Worm (Caenorhabditis elegans) whole organism, L2 larva: ENCODE measurements around the gene cox-10.
A peak's percentile ranks its signal among the peaks of the same experiment; 100 is the strongest.

Experiments
- C34F6.9 ChIP-seq: fragments of 150-350 bp; optimal IDR thresholded peaks from 2 replicates; lab custom pipeline; 2014; ENCODE audit warnings: missing biosample characterization, missing genetic modification characterization
- F13H6.1 ChIP-seq: sonication (generic microtip); optimal IDR thresholded peaks from 2 replicates; lab custom pipeline; 2016; ENCODE audit warnings: missing genetic modification characterization, missing compliant biosample characterization
- R02D3.7 ChIP-seq: fragments of 150-350 bp; optimal IDR thresholded peaks from 2 replicates; lab custom pipeline; 2014; ENCODE audit warnings: missing biosample characterization, missing genetic modification characterization
- aly-2 ChIP-seq: fragments of 150-350 bp; optimal IDR thresholded peaks from 2 replicates; lab custom pipeline; 2014; ENCODE audit warnings: missing biosample characterization, missing genetic modification characterization
- ama-1 ChIP-seq: fragments of 150-350 bp; optimal IDR thresholded peaks from 2 replicates; lab custom pipeline; 2018; ENCODE audit warnings: inconsistent platforms
- blmp-1 ChIP-seq: sonication (generic microtip); optimal IDR thresholded peaks from 2 replicates; lab custom pipeline; 2017; ENCODE audit warnings: missing genetic modification characterization, mild to moderate bottlenecking, missing compliant biosample characterization, antibody characterized with exemption, moderate library complexity; ENCODE audit not compliant: insufficient read depth
- ceh-16 ChIP-seq: fragments of 150-350 bp; optimal IDR thresholded peaks from 2 replicates; lab custom pipeline; 2014; ENCODE audit warnings: missing biosample characterization, missing genetic modification characterization
- crh-2 ChIP-seq: sonication (generic microtip); optimal IDR thresholded peaks from 2 replicates; lab custom pipeline; 2017; ENCODE audit warnings: missing biosample characterization, missing genetic modification characterization
- dmd-4 ChIP-seq: sonication (generic microtip); optimal IDR thresholded peaks from 2 replicates; lab custom pipeline; 2017; ENCODE audit warnings: missing biosample characterization, missing genetic modification characterization
- elt-3 ChIP-seq: sonication (generic microtip); optimal IDR thresholded peaks from 2 replicates; lab custom pipeline; 2017; ENCODE audit warnings: missing biosample characterization, missing genetic modification characterization
- gmeb-1 ChIP-seq: fragments of 150-350 bp; optimal IDR thresholded peaks from 2 replicates; lab custom pipeline; 2014; ENCODE audit warnings: missing biosample characterization, missing genetic modification characterization
- lin-11 ChIP-seq: fragments of 150-350 bp; sonication (generic microtip); optimal IDR thresholded peaks from 2 replicates; lab custom pipeline; 2014; ENCODE audit warnings: missing biosample characterization, missing genetic modification characterization, inconsistent platforms, mixed read lengths
- lin-13 ChIP-seq: fragments of 150-350 bp; optimal IDR thresholded peaks from 2 replicates; lab custom pipeline; 2014; ENCODE audit warnings: missing biosample characterization, missing genetic modification reagents, missing genetic modification characterization
- lsy-2 ChIP-seq, 2 experiments: fragments of 150-350 bp in 1 of 2; sonication (generic microtip) in 1 of 2; optimal IDR thresholded peaks; 2 replicates each; lab custom pipeline; 2014 to 2017; ENCODE audit warnings: missing biosample characterization in 2 of 2, missing genetic modification characterization in 2 of 2
- mab-5 ChIP-seq: fragments of 150-350 bp; optimal IDR thresholded peaks from 2 replicates; lab custom pipeline; 2014; ENCODE audit warnings: missing biosample characterization, missing genetic modification characterization
- mbf-1 ChIP-seq: sonication (generic microtip); optimal IDR thresholded peaks from 2 replicates; lab custom pipeline; 2017; ENCODE audit warnings: missing biosample characterization, missing genetic modification characterization
- mdl-1 ChIP-seq, 2 experiments: fragments of 150-350 bp in 1 of 2; sonication (generic microtip) in 1 of 2; optimal IDR thresholded peaks; 2 replicates each; lab custom pipeline; 2017; ENCODE audit warnings: missing biosample characterization in 2 of 2, missing genetic modification characterization in 2 of 2
- nhr-10 ChIP-seq: sonication (generic microtip); optimal IDR thresholded peaks from 2 replicates; lab custom pipeline; 2017; ENCODE audit warnings: missing biosample characterization, missing genetic modification characterization
- nhr-11 ChIP-seq: fragments of 150-350 bp; optimal IDR thresholded peaks from 2 replicates; lab custom pipeline; 2014; ENCODE audit warnings: missing biosample characterization, missing genetic modification characterization
- nhr-12 ChIP-seq: fragments of 150-350 bp; optimal IDR thresholded peaks from 2 replicates; lab custom pipeline; 2014; ENCODE audit warnings: missing biosample characterization, missing genetic modification characterization
- nhr-129 ChIP-seq: fragments of 150-350 bp; optimal IDR thresholded peaks from 2 replicates; lab custom pipeline; 2014; ENCODE audit warnings: missing biosample characterization, missing genetic modification characterization
- nhr-21 ChIP-seq: fragments of 150-350 bp; optimal IDR thresholded peaks from 2 replicates; lab custom pipeline; 2014; ENCODE audit warnings: missing biosample characterization, missing genetic modification characterization
- nhr-237 ChIP-seq: fragments of 150-350 bp; optimal IDR thresholded peaks from 2 replicates; lab custom pipeline; 2014; ENCODE audit warnings: missing biosample characterization, missing genetic modification characterization
- nhr-25 ChIP-seq: fragments of 150-350 bp; sonication (generic microtip); optimal IDR thresholded peaks from 3 replicates; lab custom pipeline; 2014; ENCODE audit warnings: missing biosample characterization, missing genetic modification characterization
- nhr-6 ChIP-seq: fragments of 150-350 bp; optimal IDR thresholded peaks from 2 replicates; lab custom pipeline; 2014; ENCODE audit warnings: missing biosample characterization, missing genetic modification characterization
- peb-1 ChIP-seq: fragments of 150-350 bp; optimal IDR thresholded peaks from 2 replicates; lab custom pipeline; 2014; ENCODE audit warnings: missing biosample characterization, missing genetic modification characterization
- sem-4 ChIP-seq: fragments of 150-350 bp; optimal IDR thresholded peaks from 2 replicates; lab custom pipeline; 2014; ENCODE audit warnings: missing biosample characterization, missing genetic modification reagents, missing genetic modification characterization
- skn-1 ChIP-seq: sonication (generic microtip); optimal IDR thresholded peaks from 2 replicates; lab custom pipeline; 2017; ENCODE audit warnings: missing biosample characterization, missing genetic modification characterization
- sma-3 ChIP-seq: sonication (generic microtip); optimal IDR thresholded peaks from 2 replicates; lab custom pipeline; 2016; ENCODE audit warnings: missing genetic modification reagents, missing genetic modification characterization, missing compliant biosample characterization
- sma-9 ChIP-seq, 2 experiments: fragments of 150-350 bp in 1 of 2; sonication (generic microtip) in 1 of 2; optimal IDR thresholded peaks; 2 replicates each; lab custom pipeline; 2014 to 2016; ENCODE audit warnings: missing genetic modification characterization in 2 of 2, mild to moderate bottlenecking in 1 of 2, missing biosample characterization in 1 of 2, missing compliant biosample characterization in 1 of 2, missing genetic modification reagents in 1 of 2, moderate library complexity in 1 of 2
- snpc-4 ChIP-seq: fragments of 150-350 bp; optimal IDR thresholded peaks from 2 replicates; lab custom pipeline; 2014; ENCODE audit warnings: missing biosample characterization, missing genetic modification characterization
- unc-55 ChIP-seq: fragments of 150-350 bp; sonication (generic microtip); optimal IDR thresholded peaks from 3 replicates; lab custom pipeline; 2014; ENCODE audit warnings: missing biosample characterization, missing genetic modification reagents, missing genetic modification characterization
- unc-62 ChIP-seq: fragments of 150-350 bp; optimal IDR thresholded peaks from 2 replicates; lab custom pipeline; 2014; ENCODE audit warnings: missing biosample characterization, missing genetic modification reagents, missing genetic modification characterization
- zag-1 ChIP-seq: fragments of 150-350 bp; optimal IDR thresholded peaks from 2 replicates; lab custom pipeline; 2014; ENCODE audit warnings: missing biosample characterization, missing genetic modification characterization
- ztf-1 ChIP-seq: fragments of 200-800 bp; sonication (Bioruptor generic); conservative IDR thresholded peaks from 2 replicates; pipeline ENCODE4 v1.3.6; 2022; ENCODE audit warnings: missing genetic modification characterization, missing compliant biosample characterization
- ztf-11 ChIP-seq: sonication (generic microtip); optimal IDR thresholded peaks from 2 replicates; lab custom pipeline; 2017; ENCODE audit warnings: missing biosample characterization, missing genetic modification characterization

The cox-10 gene

ce11 chrII:12679635-12680034 lies at the start of gene cox-10, which contains the start of gene Y38E10A.33:
cox-10 (plus strand) TSS chrII:12679954.
Y38E10A.33 (minus strand) TSS chrII:12679646.
- TF ChIP-seq nhr-6 (tag; lab: Kevin White, UChicago) (no peak), lsy-2 (tag; optimal IDR thresholded peaks at IDR 0.05; lab: Kevin White, UChicago) (peak; percentile 33 to 68), aly-2 (tag; lab: Kevin White, UChicago) (no peak), ztf-1 (GFP tag; lab: Robert Waterston, UW) (no peak), dmd-4 (no peak), blmp-1 (tag; lab: Kevin White, UChicago) (no peak), sem-4 (peak; percentile 30), mdl-1 (tag; optimal IDR thresholded peaks at IDR 0.05; lab: Kevin White, UChicago) (no peak), C34F6.9 (tag; lab: Kevin White, UChicago) (peak; percentile 61), crh-2 (tag; lab: Kevin White, UChicago) (peak; percentile 45), mbf-1 (tag; lab: Kevin White, UChicago) (no peak), nhr-12 (tag; lab: Kevin White, UChicago) (no peak), nhr-237 (tag; lab: Kevin White, UChicago) (peak; percentile 36), ceh-16 (no peak), ztf-11 (tag; lab: Kevin White, UChicago) (no peak), nhr-10 (no peak), nhr-25 (tag; lab: Kevin White, UChicago) (peak; percentile 50), gmeb-1 (tag; lab: Kevin White, UChicago) (peak; percentile 98), R02D3.7 (tag; lab: Kevin White, UChicago) (peak; percentile 97), elt-3 (tag; lab: Kevin White, UChicago) (no peak), mab-5 (tag; lab: Kevin White, UChicago) (peak; percentile 54), nhr-21 (tag; lab: Kevin White, UChicago) (peak; percentile 38), sma-3 (GFP tag; lab: Kevin White, UChicago) (peak; percentile 56), lin-13 (GFP tag; lab: Kevin White, UChicago) (peak; percentile 73), sma-9 (GFP tag; optimal IDR thresholded peaks at IDR 0.05; lab: Kevin White, UChicago) (no peak), sma-9 (tag; optimal IDR thresholded peaks at IDR 0.05; lab: Kevin White, UChicago) (no peak), lin-11 (tag; lab: Kevin White, UChicago) (peak; percentile 23), snpc-4 (tag; lab: Kevin White, UChicago) (peak; percentile 69), unc-55 (GFP tag; lab: Kevin White, UChicago) (peak; percentile 78), F13H6.1 (tag; lab: Kevin White, UChicago) (peak; percentile 57)

ce11 chrII:12630888-12631287 lies 48.9 kb upstream of the cox-10 start, which contains the start of gene Y38E10A.34:
Y38E10A.34 (plus strand) TSS chrII:12631188.
- TF ChIP-seq nhr-129 (tag; lab: Kevin White, UChicago) (no peak), elt-3 (tag; lab: Kevin White, UChicago) (no peak), unc-55 (GFP tag; lab: Kevin White, UChicago) (no peak), mab-5 (tag; lab: Kevin White, UChicago) (no peak), nhr-12 (tag; lab: Kevin White, UChicago) (no peak), nhr-21 (tag; lab: Kevin White, UChicago) (no peak), aly-2 (tag; lab: Kevin White, UChicago) (no peak), sem-4 (no peak), zag-1 (tag; lab: Kevin White, UChicago) (no peak), skn-1 (tag; lab: Kevin White, UChicago) (no peak), ama-1 (lab: Kevin White, UChicago) (no peak), unc-62 (GFP tag; lab: Kevin White, UChicago) (no peak), nhr-11 (tag; lab: Kevin White, UChicago) (no peak)

ce11 chrII:12634749-12635318 lies 44.9 kb upstream of the cox-10 start, which contains the start of gene Y38E10A.17:
Y38E10A.17 (minus strand) TSS chrII:12634799.
- TF ChIP-seq sma-9 (GFP tag; optimal IDR thresholded peaks at IDR 0.05; lab: Kevin White, UChicago) (peak; percentile 44), sma-9 (tag; optimal IDR thresholded peaks at IDR 0.05; lab: Kevin White, UChicago) (no peak), peb-1 (tag; lab: Kevin White, UChicago) (no peak), nhr-6 (tag; lab: Kevin White, UChicago) (no peak)
